Fruit fly (Drosophila melanogaster): ENCODE measurements around the gene CG33630.

The CG33630 gene

dm6 chr3R:10108289-10108928 is 46.0 kb downstream of the CG33630 start (continued):
- TF ChIP-seq CG10209 (GFP tag; optimal IDR thresholded peaks at IDR 0.05) = no peak
- no peak for TF ChIP-seq CG18619 (GFP tag; optimal IDR thresholded peaks at IDR 0.05)
- no peak for TF ChIP-seq mld (GFP tag; IDR thresholded peaks at IDR 0.05; ENCODE audit: partially characterized antibody)
- peak; percentile 82 for TF ChIP-seq z (GFP tag; IDR thresholded peaks at IDR 0.05)
- no peak for TF ChIP-seq ash1 (GFP tag; optimal IDR thresholded peaks at IDR 0.05)
- TF ChIP-seq CG4707 (GFP tag; optimal IDR thresholded peaks at IDR 0.05) = no peak
- TF ChIP-seq CG3281 (GFP tag; optimal IDR thresholded peaks at IDR 0.05) = no peak
- no peak for TF ChIP-seq CG16813 (GFP tag; IDR thresholded peaks at IDR 0.05; ENCODE audit: partially characterized antibody)
- no peak for TF ChIP-seq NfI (GFP tag; optimal IDR thresholded peaks at IDR 0.05)
- peak; percentile 51 for TF ChIP-seq crol (GFP tag; IDR thresholded peaks at IDR 0.05)
- no peak for TF ChIP-seq CG1024 (GFP tag; IDR thresholded peaks at IDR 0.05)
- TF ChIP-seq nom (GFP tag; optimal IDR thresholded peaks at IDR 0.05) = no peak
- no peak for TF ChIP-seq Hr39 (optimal IDR thresholded peaks at IDR 0.05)
- peak; percentile 4 for TF ChIP-seq CG12769 (tag; optimal IDR thresholded peaks at IDR 0.05)
- TF ChIP-seq CG9609 (GFP tag; optimal IDR thresholded peaks at IDR 0.05) = no peak
- no peak for TF ChIP-seq CG10267 (tag; optimal IDR thresholded peaks at IDR 0.05)
- no peak for TF ChIP-seq CG9797 (GFP tag; optimal IDR thresholded peaks at IDR 0.05)
- peak; percentile 29; the same call in 1 of the 4 replicates for TF ChIP-seq chinmo (GFP tag; IDR thresholded peaks at IDR 0.05; ENCODE audit: partially characterized antibody)
- TF ChIP-seq Hand (GFP tag; optimal IDR thresholded peaks at IDR 0.05) = no peak
- TF ChIP-seq row (GFP tag; IDR thresholded peaks at IDR 0.05) = peak; percentile 37; the same call in 2 of the 3 replicates
- TF ChIP-seq sr (GFP tag; IDR thresholded peaks at IDR 0.05) = peak; percentile 94
- 0 out of 2 replicates have a peak, but pooled peaks have one; percentile 27 for TF ChIP-seq nerfin-2 (GFP tag; IDR thresholded peaks at IDR 0.05; ENCODE audit: partially characterized antibody)
- TF ChIP-seq CG4404 (GFP tag; IDR thresholded peaks at IDR 0.05) = no peak
- no peak for TF ChIP-seq CG6175 (GFP tag; IDR thresholded peaks at IDR 0.05)
- no peak for TF ChIP-seq Xbp1 (GFP tag; optimal IDR thresholded peaks at IDR 0.05)
- no peak for TF ChIP-seq Hsf (GFP tag; optimal IDR thresholded peaks at IDR 0.05)
- TF ChIP-seq bbx (GFP tag; IDR thresholded peaks at IDR 0.05; ENCODE audit: partially characterized antibody) = peak; percentile 46; the same call in 1 of the 2 replicates
- TF ChIP-seq disco-r (GFP tag; optimal IDR thresholded peaks at IDR 0.05) = no peak
- TF ChIP-seq ssp (GFP tag; IDR thresholded peaks at IDR 0.05) = peak; percentile 50
- TF ChIP-seq fd3F (GFP tag; optimal IDR thresholded peaks at IDR 0.05) = no peak

dm6 chr3R:10109212-10109880 is 46.9 kb downstream of the CG33630 start:
- TF ChIP-seq Dbx (GFP tag; IDR thresholded peaks at IDR 0.05) (peak; percentile 54; the same call in 2 of the 3 replicates), Taf1 (GFP tag; IDR thresholded peaks at IDR 0.05) (no peak), CG8290 (GFP tag; optimal IDR thresholded peaks at IDR 0.05) (no peak), CG8290 (tag; optimal IDR thresholded peaks at IDR 0.05) (peak in 1 of 2 experiments; percentile 1), sens-2 (GFP tag; IDR thresholded peaks at IDR 0.05) (no peak), Meics (GFP tag; optimal IDR thresholded peaks at IDR 0.05) (no peak), HmgD (GFP tag; optimal IDR thresholded peaks at IDR 0.05) (no peak), CG9817 (tag; optimal IDR thresholded peaks at IDR 0.05) (no peak), CG8924 (tag; optimal IDR thresholded peaks at IDR 0.05) (no peak), oc (tag; optimal IDR thresholded peaks at IDR 0.05) (no peak), gsb-n (tag; optimal IDR thresholded peaks at IDR 0.05) (no peak), twi (tag; optimal IDR thresholded peaks at IDR 0.05) (no peak), CG13287 (GFP tag; IDR thresholded peaks at IDR 0.05; ENCODE audit: partially characterized antibody) (peak; percentile 60), CG8281 (tag; optimal IDR thresholded peaks at IDR 0.05) (no peak), pita (GFP tag; optimal IDR thresholded peaks at IDR 0.05) (no peak), CG31441 (GFP tag; IDR thresholded peaks at IDR 0.05) (peak; percentile 23; the same call in 1 of the 2 replicates), jumu (GFP tag; optimal IDR thresholded peaks at IDR 0.05) (no peak), hb (GFP tag; IDR thresholded peaks at IDR 0.05; ENCODE audit: partially characterized antibody) (no peak), crp (GFP tag; optimal IDR thresholded peaks at IDR 0.05) (no peak), dimm (GFP tag; IDR thresholded peaks at IDR 0.05) (no peak)

Measured in whole organism, embryonic.